Fruit fly (Drosophila melanogaster) whole organism, wandering third instar larva: Measurements from ENCODE around the gene CG33648.

Experiments
- CG32264 ChIP-seq: fragments of 200-800 bp; sonication (Bioruptor generic); optimal IDR thresholded peaks from 2 replicates; lab custom pipeline; 2016; ENCODE audit warnings: missing biosample characterization, missing genetic modification characterization
- CrebA ChIP-seq: fragments of 200-800 bp; sonication (Bioruptor generic); optimal IDR thresholded peaks from 2 replicates; lab custom pipeline; 2016; ENCODE audit warnings: missing biosample characterization, mild to moderate bottlenecking, missing genetic modification characterization, borderline replicate concordance
- Dfd ChIP-seq: fragments of >200 bp; optimal IDR thresholded peaks from 2 replicates; lab custom pipeline; 2017; ENCODE audit warnings: missing biosample characterization, missing genetic modification characterization
- Dif ChIP-seq: fragments of 200-275, 200-300 bp; sonication (Bioruptor generic); optimal IDR thresholded peaks from 2 replicates; lab custom pipeline; 2018; ENCODE audit warnings: missing biosample characterization, missing genetic modification characterization; ENCODE audit not compliant: partially characterized antibody
- HLH106 ChIP-seq: fragments of 200-800 bp; optimal IDR thresholded peaks from 3 replicates; lab custom pipeline; 2019; ENCODE audit warnings: missing biosample characterization, mild to moderate bottlenecking, missing genetic modification characterization, moderate library complexity
- Hnf4 ChIP-seq: fragments of 200-800 bp; sonication (Bioruptor generic); optimal IDR thresholded peaks from 2 replicates; lab custom pipeline; 2016; ENCODE audit warnings: missing biosample characterization, mild to moderate bottlenecking, missing genetic modification characterization
- Hr78 ChIP-seq: fragments of >200 bp; optimal IDR thresholded peaks from 2 replicates; lab custom pipeline; 2017; ENCODE audit warnings: missing biosample characterization, missing genetic modification characterization
- Hr83 ChIP-seq: fragments of 200-300 bp; sonication (Bioruptor generic); optimal IDR thresholded peaks from 2 replicates; lab custom pipeline; 2016; ENCODE audit warnings: missing biosample characterization, mild to moderate bottlenecking, missing genetic modification characterization, moderate library complexity; ENCODE audit not compliant: poor library complexity, severe bottlenecking
- Jra ChIP-seq: sonication (Bioruptor generic); optimal IDR thresholded peaks from 2 replicates; lab custom pipeline; 2016; ENCODE audit warnings: missing biosample characterization, missing genetic modification characterization
- Mio ChIP-seq: sonication (Bioruptor generic); optimal IDR thresholded peaks from 2 replicates; lab custom pipeline; 2016; ENCODE audit warnings: missing biosample characterization, missing genetic modification characterization
- Myc ChIP-seq: fragments of >200 bp; optimal IDR thresholded peaks from 2 replicates; lab custom pipeline; 2017
- N ChIP-seq: fragments of >200 bp; optimal IDR thresholded peaks from 2 replicates; lab custom pipeline; 2018; ENCODE audit warnings: missing biosample characterization, missing external identifiers, missing genetic modification characterization
- OdsH ChIP-seq: fragments of 200-800 bp; sonication (Bioruptor generic); optimal IDR thresholded peaks from 2 replicates; lab custom pipeline; 2016; ENCODE audit warnings: missing biosample characterization, mild to moderate bottlenecking, missing genetic modification characterization
- Rel ChIP-seq, 2 experiments: fragments of 200-800 bp; sonication (Bioruptor generic) in 1 of 2; optimal IDR thresholded peaks; 2 replicates in 1 of 2; 3 replicates in 1 of 2; lab custom pipeline; 2016 to 2019; ENCODE audit warnings: mild to moderate bottlenecking in 2 of 2, missing biosample characterization in 2 of 2, missing genetic modification characterization in 2 of 2, moderate library complexity in 1 of 2
- Sp1 ChIP-seq: fragments of 200-800 bp; sonication (Bioruptor generic); optimal IDR thresholded peaks from 3 replicates; lab custom pipeline; 2019; ENCODE audit warnings: missing biosample characterization, mild to moderate bottlenecking, missing genetic modification characterization, moderate library complexity
- Vsx2 ChIP-seq: fragments of 200-300, 225-300 bp; sonication (Bioruptor generic); optimal IDR thresholded peaks from 2 replicates; lab custom pipeline; 2018; ENCODE audit warnings: missing biosample characterization, missing genetic modification characterization; ENCODE audit not compliant: partially characterized antibody
- br ChIP-seq: fragments of 200-800 bp; sonication (Bioruptor generic); optimal IDR thresholded peaks from 2 replicates; lab custom pipeline; 2016; ENCODE audit warnings: missing biosample characterization, missing genetic modification characterization
- brk ChIP-seq: fragments of 200-800 bp; sonication (Bioruptor generic); optimal IDR thresholded peaks from 2 replicates; lab custom pipeline; 2016; ENCODE audit warnings: missing biosample characterization, mild to moderate bottlenecking, missing genetic modification characterization
- dl ChIP-seq, 2 experiments: fragments of 175-275, 200-275 bp in 1 of 2; fragments of 200-275 bp in 1 of 2; sonication (Bioruptor generic); optimal IDR thresholded peaks; lab custom pipeline; 2018; ENCODE audit warnings: mild to moderate bottlenecking in 2 of 2, missing biosample characterization in 2 of 2, missing genetic modification characterization in 2 of 2, moderate library complexity in 2 of 2; ENCODE audit not compliant: partially characterized antibody in 2 of 2, insufficient read depth in 1 of 2
- dmrt93B ChIP-seq: fragments of 200-800 bp; sonication (Bioruptor generic); optimal IDR thresholded peaks from 2 replicates; lab custom pipeline; 2018; ENCODE audit warnings: missing biosample characterization, mild to moderate bottlenecking, missing genetic modification characterization
- foxo ChIP-seq, 2 experiments: fragments of 200-800 bp; sonication (Bioruptor generic); optimal IDR thresholded peaks; 2 replicates in 1 of 2; 3 replicates in 1 of 2; lab custom pipeline; 2016 to 2017; ENCODE audit warnings: missing biosample characterization in 2 of 2, missing genetic modification characterization in 2 of 2
- fru ChIP-seq: fragments of 200-800 bp; sonication (Bioruptor generic); optimal IDR thresholded peaks from 3 replicates; lab custom pipeline; 2016; ENCODE audit warnings: missing biosample characterization, mild to moderate bottlenecking, missing genetic modification characterization
- h ChIP-seq: fragments of 200-800 bp; sonication (Bioruptor generic); optimal IDR thresholded peaks from 3 replicates; lab custom pipeline; 2016; ENCODE audit warnings: missing biosample characterization, mild to moderate bottlenecking, missing genetic modification characterization
- psq ChIP-seq: fragments of 200-800 bp; sonication (Bioruptor generic); optimal IDR thresholded peaks from 3 replicates; lab custom pipeline; 2017; ENCODE audit warnings: missing biosample characterization, mild to moderate bottlenecking, missing genetic modification characterization, moderate library complexity
- rgr ChIP-seq: fragments of 200-800 bp; sonication (Bioruptor generic); optimal IDR thresholded peaks from 3 replicates; lab custom pipeline; 2016; ENCODE audit warnings: missing biosample characterization, mild to moderate bottlenecking, missing genetic modification characterization
- sage ChIP-seq: fragments of 200-800 bp; sonication (Bioruptor generic); optimal IDR thresholded peaks from 2 replicates; lab custom pipeline; 2016; ENCODE audit warnings: missing biosample characterization, mild to moderate bottlenecking, missing genetic modification characterization
- sv ChIP-seq: fragments of 200-800 bp; sonication (Bioruptor generic); optimal IDR thresholded peaks from 3 replicates; lab custom pipeline; 2016; ENCODE audit warnings: missing biosample characterization, missing genetic modification characterization
- tai ChIP-seq: sonication (Bioruptor generic); optimal IDR thresholded peaks from 2 replicates; lab custom pipeline; 2016; ENCODE audit warnings: missing biosample characterization, missing genetic modification characterization
- usp ChIP-seq: fragments of >200 bp; optimal IDR thresholded peaks from 2 replicates; lab custom pipeline; 2017; ENCODE audit warnings: missing biosample characterization, missing genetic modification characterization
- woc ChIP-seq: sonication (Bioruptor generic); optimal IDR thresholded peaks from 2 replicates; lab custom pipeline; 2016; ENCODE audit warnings: missing biosample characterization, mild to moderate bottlenecking, missing genetic modification characterization

Gene CG33648

DNA sequence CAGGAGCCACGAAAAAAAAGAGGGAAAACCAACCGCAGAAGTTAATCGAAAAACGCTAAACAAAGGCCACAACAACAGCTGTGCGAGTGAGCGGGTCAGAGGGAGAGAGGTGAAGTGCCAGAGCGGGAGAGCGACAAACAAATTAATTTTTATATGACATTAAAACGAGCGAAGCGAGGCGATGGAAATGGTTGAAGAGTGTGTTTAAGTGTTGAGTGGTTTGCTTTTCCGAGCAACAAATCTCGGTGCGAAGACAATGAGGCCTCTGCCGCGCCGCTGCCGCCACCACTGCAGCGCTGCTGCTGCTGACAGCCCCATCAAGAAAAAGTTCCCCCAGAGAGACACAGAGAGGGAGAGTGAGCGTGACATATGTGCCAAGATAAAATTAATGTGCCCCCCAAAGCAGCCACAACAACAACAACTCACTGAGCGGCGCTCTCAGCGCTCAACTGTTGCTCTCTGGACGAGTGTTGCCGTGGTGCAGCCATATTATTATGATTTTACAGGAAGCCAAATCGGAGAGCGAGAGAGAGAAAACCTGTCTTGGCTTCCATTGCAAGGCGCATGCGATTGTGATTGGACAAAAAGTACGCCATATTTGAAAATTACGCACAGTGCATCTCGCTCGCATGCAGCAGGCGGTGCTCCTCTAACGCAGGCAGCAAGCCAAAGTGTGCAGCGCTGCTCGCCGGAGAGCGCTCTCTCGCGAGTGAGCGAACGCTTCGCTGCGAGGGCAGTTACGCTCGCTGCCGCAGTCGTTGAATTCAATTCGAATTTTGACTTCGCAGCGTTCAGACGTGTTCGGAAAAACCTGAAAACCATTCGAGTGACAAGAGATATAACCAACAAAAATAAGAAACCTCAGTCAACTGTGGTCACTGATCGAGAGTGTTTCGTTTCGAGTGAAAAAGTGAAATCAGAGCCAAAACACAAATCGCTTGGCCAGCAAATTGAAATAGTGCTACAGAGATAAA lies 33.7 kb upstream of the CG33648 start, which contains the start of gene noc:
TSS of gene noc (plus strand) at position 763 of the 974 bp plus-strand sequence.
- TF ChIP-seq Sp1 (GFP tag; lab: Kevin White, UChicago) = peak; percentile 56
- TF ChIP-seq Hnf4 (GFP tag; lab: Kevin White, UChicago) = peak; percentile 16
- peak; percentile 63 for TF ChIP-seq Rel (GFP tag; optimal IDR thresholded peaks at IDR 0.05; lab: Kevin White, UChicago)
- peak; percentile 96 for TF ChIP-seq Rel (tag; optimal IDR thresholded peaks at IDR 0.05; lab: Kevin White, UChicago)
- no peak for TF ChIP-seq sv (GFP tag; lab: Kevin White, UChicago)
- TF ChIP-seq fru (GFP tag; lab: Kevin White, UChicago) = peak; percentile 46
- peak; percentile 82 for TF ChIP-seq brk
- no peak for TF ChIP-seq woc (GFP tag; lab: Kevin White, UChicago)
- TF ChIP-seq tai (GFP tag; lab: Kevin White, UChicago) = no peak
- TF ChIP-seq HLH106 (tag; lab: Kevin White, UChicago) = peak; percentile 1
- TF ChIP-seq OdsH (GFP tag; lab: Kevin White, UChicago) = peak; percentile 26
- TF ChIP-seq Hr83 (GFP tag; lab: Kevin White, UChicago) = peak; percentile 82
- no peak for TF ChIP-seq Dfd
- TF ChIP-seq CG32264 (GFP tag; lab: Kevin White, UChicago) = peak; percentile 10
- TF ChIP-seq dl (GFP tag; optimal IDR thresholded peaks at IDR 0.05; lab: Kevin White, UChicago; ENCODE audit: insufficient read depth in 1 of 2, partially characterized antibody in 2 of 2) = peak; percentile 92 to 93
- peak; percentile 95 for TF ChIP-seq Dif (GFP tag; lab: Kevin White, UChicago)
- TF ChIP-seq Vsx2 (GFP tag; lab: Kevin White, UChicago) = peak; percentile 91
- TF ChIP-seq sage (GFP tag; lab: Kevin White, UChicago) = peak; percentile 80
- TF ChIP-seq Jra (GFP tag; lab: Kevin White, UChicago) = peak; percentile 22
- peak; percentile 65 for TF ChIP-seq h (GFP tag; lab: Kevin White, UChicago)
- peak in 1 of 2 experiments; percentile 7 for TF ChIP-seq foxo (GFP tag; optimal IDR thresholded peaks at IDR 0.05; lab: Kevin White, UChicago)
- TF ChIP-seq psq (GFP tag; lab: Kevin White, UChicago) = no peak
- peak; percentile 51 for TF ChIP-seq br (GFP tag; lab: Kevin White, UChicago)
- TF ChIP-seq CrebA (GFP tag; lab: Kevin White, UChicago) = peak; percentile 78

dm6 chr2L:14491686-14492085 lies 32.4 kb upstream of the CG33648 start:
- no peak for TF ChIP-seq OdsH (GFP tag; lab: Kevin White, UChicago)
- TF ChIP-seq psq (GFP tag; lab: Kevin White, UChicago) = no peak
- no peak for TF ChIP-seq CrebA (GFP tag; lab: Kevin White, UChicago)
- no peak for TF ChIP-seq Dif (GFP tag; lab: Kevin White, UChicago)
- TF ChIP-seq dmrt93B = no peak
- TF ChIP-seq, all 38 proteins: peak for 0

dm6 chr2L:14492819-14493218 lies 31.3 kb upstream of the CG33648 start:
- TF ChIP-seq dl (GFP tag; optimal IDR thresholded peaks at IDR 0.05; lab: Kevin White, UChicago; ENCODE audit: insufficient read depth in 1 of 2, partially characterized antibody in 2 of 2) (no peak), Mio (GFP tag; lab: Kevin White, UChicago) (no peak), Dif (GFP tag; lab: Kevin White, UChicago) (no peak), N (no peak), CG32264 (GFP tag; lab: Kevin White, UChicago) (no peak), Jra (GFP tag; lab: Kevin White, UChicago) (no peak), usp (no peak), sage (GFP tag; lab: Kevin White, UChicago) (no peak), Hr78 (GFP tag; lab: Kevin White, UChicago) (no peak)
- TF ChIP-seq, all 38 proteins: peak for 0

DNA sequence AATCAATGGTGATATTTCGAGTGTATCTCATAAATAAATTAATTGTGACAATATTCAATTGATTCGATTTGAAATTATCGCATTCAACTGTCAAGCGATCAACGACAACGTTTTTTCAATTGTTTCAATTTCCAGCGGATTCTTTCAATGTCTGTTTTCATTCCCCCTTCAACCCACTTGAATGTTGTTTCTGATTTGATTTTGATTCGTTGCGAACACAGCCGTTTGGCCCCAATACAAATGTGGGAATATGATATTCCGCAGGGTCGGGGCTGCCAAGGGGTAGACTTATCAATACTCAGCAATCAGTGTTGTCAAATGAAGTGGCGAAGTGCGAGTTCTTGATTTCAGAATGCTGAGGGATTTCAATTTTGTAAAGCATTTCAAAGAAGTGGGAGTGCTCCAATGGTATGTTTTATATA lies 29.2 kb upstream of the CG33648 start:
- no peak for TF ChIP-seq usp
- peak; percentile 4 for TF ChIP-seq rgr (GFP tag; lab: Kevin White, UChicago)
- peak in 1 of 2 experiments; percentile 10 for TF ChIP-seq dl (GFP tag; optimal IDR thresholded peaks at IDR 0.05; lab: Kevin White, UChicago; ENCODE audit: insufficient read depth in 1 of 2, partially characterized antibody in 2 of 2)
- no peak for TF ChIP-seq sage (GFP tag; lab: Kevin White, UChicago)
- TF ChIP-seq Myc (lab: Kevin White, UChicago) = no peak
- TF ChIP-seq tai (GFP tag; lab: Kevin White, UChicago) = no peak
- peak; percentile 2 for TF ChIP-seq Hr83 (GFP tag; lab: Kevin White, UChicago)
- TF ChIP-seq Sp1 (GFP tag; lab: Kevin White, UChicago) = no peak
